Worm (Caenorhabditis elegans): ENCODE results near the gene chca-1.

- TF ChIP-seq nhr-237 (tag; optimal IDR thresholded peaks at IDR 0.05) (no peak), blmp-1 (tag; optimal IDR thresholded peaks at IDR 0.05) (no peak), snpc-4 (tag; optimal IDR thresholded peaks at IDR 0.05) (no peak), unc-62 (GFP tag; optimal IDR thresholded peaks at IDR 0.05) (no peak), ceh-39 (tag; optimal IDR thresholded peaks at IDR 0.05) (no peak), pha-4 (tag; optimal IDR thresholded peaks at IDR 0.05) (no peak), ztf-11 (tag; optimal IDR thresholded peaks at IDR 0.05) (no peak), nhr-12 (tag; optimal IDR thresholded peaks at IDR 0.05) (no peak), lin-13 (tag; optimal IDR thresholded peaks at IDR 0.05) (no peak), tbx-8 (GFP tag; optimal IDR thresholded peaks at IDR 0.05) (no peak)
Measured at ce11 chrIV:9676535-9676934, 25.3 kb downstream of the chca-1 start.
